Worm (Caenorhabditis elegans): Measurements from ENCODE around the gene rpb-9.

DNA sequence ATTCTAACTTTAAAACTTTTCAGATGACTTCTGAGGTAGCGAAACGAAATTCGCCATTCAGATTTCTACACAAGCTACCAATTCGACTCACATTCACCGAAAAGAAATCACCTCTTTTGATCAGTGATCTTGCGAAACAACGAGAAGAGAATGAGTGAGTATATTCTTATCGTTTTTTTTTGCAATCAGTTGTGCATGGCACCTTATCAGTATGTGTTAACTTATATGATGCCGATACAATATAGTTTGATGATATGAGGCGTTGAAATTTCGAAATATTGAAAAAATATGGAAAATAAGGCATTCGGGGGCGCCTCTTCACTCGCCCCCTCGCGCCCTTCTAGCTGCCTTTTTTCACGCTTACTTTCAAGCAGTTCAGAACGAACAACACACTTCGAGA lies 5.8 kb upstream of the rpb-9 start:
- TF ChIP-seq ztf-18 (tag; optimal IDR thresholded peaks at IDR 0.05) (no peak), atf-7 (tag; optimal IDR thresholded peaks at IDR 0.05) (no peak), let-607 (tag; optimal IDR thresholded peaks at IDR 0.05) (no peak), zim-3 (tag; optimal IDR thresholded peaks at IDR 0.05) (no peak), egrh-3 (GFP tag; IDR thresholded peaks at IDR 0.05) (no peak), egl-44 (GFP tag; IDR thresholded peaks at IDR 0.05) (no peak), chd-7 (tag; optimal IDR thresholded peaks at IDR 0.05) (no peak), sea-2 (GFP tag; IDR thresholded peaks at IDR 0.05) (no peak), lsl-1 (GFP tag; optimal IDR thresholded peaks at IDR 0.05) (no peak), efl-1 (GFP tag; optimal IDR thresholded peaks at IDR 0.05) (no peak), die-1 (tag; optimal IDR thresholded peaks at IDR 0.05) (no peak), hrde-1 (tag; optimal IDR thresholded peaks at IDR 0.05; ENCODE audit: borderline replicate concordance) (no peak), mes-4 (tag; optimal IDR thresholded peaks at IDR 0.05) (no peak)

Measured in whole organism, young adult.